Fruit fly (Drosophila melanogaster) whole organism, adult: ENCODE measurements around the gene Ppm1.

Source experiments
- CG11617 ChIP-seq: fragments of 200-800 bp; sonication (Bioruptor generic); optimal IDR thresholded peaks from 2 replicates; lab custom pipeline; 2017; ENCODE audit warnings: mild to moderate bottlenecking, missing biosample characterization, missing genetic modification reagents, missing genetic modification characterization
- CG12768 ChIP-seq: fragments of 200-800 bp; sonication (Bioruptor generic); optimal IDR thresholded peaks from 2 replicates; lab custom pipeline; 2017; ENCODE audit warnings: missing biosample characterization, missing genetic modification characterization, mild to moderate bottlenecking, moderate library complexity, missing genetic modification reagents
- CG14711 ChIP-seq: fragments of 200-800 bp; sonication (Bioruptor generic); optimal IDR thresholded peaks from 2 replicates; lab custom pipeline; 2018; ENCODE audit warnings: missing biosample characterization, mild to moderate bottlenecking, missing genetic modification characterization, moderate library complexity
- CG1620 ChIP-seq: fragments of 200-800 bp; sonication (Bioruptor generic); optimal IDR thresholded peaks from 2 replicates; lab custom pipeline; 2016; ENCODE audit warnings: missing biosample characterization, missing genetic modification characterization
- CG33017 ChIP-seq: fragments of 200-800 bp; sonication (Bioruptor generic); optimal IDR thresholded peaks from 2 replicates; lab custom pipeline; 2018; ENCODE audit warnings: missing biosample characterization, mild to moderate bottlenecking, missing genetic modification characterization, moderate library complexity
- CG5204 ChIP-seq: fragments of 200-800 bp; sonication (Bioruptor generic); optimal IDR thresholded peaks from 2 replicates; lab custom pipeline; 2016; ENCODE audit warnings: missing biosample characterization, missing genetic modification characterization
- CG7045 ChIP-seq: fragments of 200-800 bp; sonication (Bioruptor generic); optimal IDR thresholded peaks from 2 replicates; lab custom pipeline; 2017; ENCODE audit warnings: missing biosample characterization, mild to moderate bottlenecking, missing genetic modification characterization
- CG7101 ChIP-seq: fragments of 200-800 bp; sonication (Bioruptor generic); optimal IDR thresholded peaks from 2 replicates; lab custom pipeline; 2018; ENCODE audit warnings: missing biosample characterization, mild to moderate bottlenecking, missing genetic modification characterization, moderate library complexity
- Clk ChIP-seq: fragments of 200-800 bp; sonication (Bioruptor generic); optimal IDR thresholded peaks from 2 replicates; lab custom pipeline; 2017; ENCODE audit warnings: missing biosample characterization, missing genetic modification characterization
- Crg-1 ChIP-seq: fragments of 200-800 bp; sonication (Bioruptor generic); optimal IDR thresholded peaks from 2 replicates; lab custom pipeline; 2016; ENCODE audit warnings: missing biosample characterization, missing genetic modification characterization
- Hr96 ChIP-seq: fragments of 200-800 bp; sonication (Bioruptor generic); optimal IDR thresholded peaks from 2 replicates; lab custom pipeline; 2016; ENCODE audit warnings: missing biosample characterization, missing genetic modification characterization
- Mnt ChIP-seq: fragments of 200-800 bp; sonication (Bioruptor generic); optimal IDR thresholded peaks from 2 replicates; lab custom pipeline; 2016; ENCODE audit warnings: missing biosample characterization, mild to moderate bottlenecking, missing genetic modification characterization
- bab1 ChIP-seq: fragments of 200-800 bp; sonication (Bioruptor generic); optimal IDR thresholded peaks from 3 replicates; lab custom pipeline; 2019; ENCODE audit warnings: missing biosample characterization, mild to moderate bottlenecking, missing genetic modification characterization, moderate library complexity
- cic ChIP-seq: fragments of 200-800 bp; sonication (Bioruptor generic); optimal IDR thresholded peaks from 2 replicates; lab custom pipeline; 2017; ENCODE audit warnings: missing biosample characterization, mild to moderate bottlenecking, missing genetic modification characterization, moderate library complexity
- cnc ChIP-seq, 2 experiments: fragments of >200 bp; optimal IDR thresholded peaks; 2 replicates each; lab custom pipeline; 2017
- kay ChIP-seq: fragments of 200-800 bp; sonication (Bioruptor generic); peaks from one replicate; lab custom pipeline; 2016; ENCODE audit warnings: missing biosample characterization, missing genetic modification characterization, borderline replicate concordance
- ovo ChIP-seq: fragments of 200-800 bp; sonication (Bioruptor generic); optimal IDR thresholded peaks from 2 replicates; lab custom pipeline; 2016; ENCODE audit warnings: missing biosample characterization, missing genetic modification characterization
- pad ChIP-seq: fragments of 200-800 bp; sonication (Bioruptor generic); optimal IDR thresholded peaks from 3 replicates; lab custom pipeline; 2017; ENCODE audit warnings: missing biosample characterization, missing genetic modification characterization, mild to moderate bottlenecking, moderate library complexity, missing genetic modification reagents
- tj ChIP-seq: fragments of 200-800 bp; sonication (Bioruptor generic); optimal IDR thresholded peaks from 3 replicates; lab custom pipeline; 2017; ENCODE audit warnings: missing biosample characterization, mild to moderate bottlenecking, missing genetic modification characterization, moderate library complexity
- toe ChIP-seq: fragments of 200-800 bp; sonication (Bioruptor generic); optimal IDR thresholded peaks from 2 replicates; lab custom pipeline; 2016; ENCODE audit warnings: missing biosample characterization, missing genetic modification characterization

Gene Ppm1

DNA sequence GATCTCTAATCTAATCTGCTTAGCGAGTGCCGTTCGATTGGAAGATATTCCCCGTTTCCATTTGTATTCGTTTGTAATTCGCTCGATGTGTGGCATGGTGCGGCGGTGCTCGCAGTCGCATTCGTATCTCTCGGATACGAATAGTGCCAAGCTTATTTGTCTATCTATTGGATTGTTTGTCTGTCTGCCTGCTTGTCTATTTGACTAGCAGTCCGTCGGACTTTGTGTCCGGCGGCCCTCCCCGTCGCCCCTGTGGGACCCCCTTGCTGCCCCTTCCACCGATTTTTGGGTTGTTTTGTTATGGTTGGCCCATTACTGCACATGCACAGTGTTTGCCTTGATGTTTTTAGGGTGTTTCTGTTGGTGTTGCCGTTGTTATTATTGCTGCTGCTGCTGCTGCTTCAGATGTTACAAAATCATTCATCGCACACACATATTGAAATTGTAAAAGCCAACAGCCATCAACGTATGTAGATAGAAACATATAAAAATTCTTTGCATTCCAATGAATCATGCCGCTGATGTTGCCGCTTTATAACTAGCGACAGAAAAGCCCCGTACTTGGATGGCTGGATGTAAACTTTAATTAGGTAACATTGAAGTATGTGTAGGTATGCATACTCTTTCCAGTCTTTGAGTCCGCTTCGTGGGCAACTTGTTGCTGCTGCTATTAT lies 33.8 kb downstream of the Ppm1 start:
- no peak for TF ChIP-seq CG7045 (GFP tag; lab: Kevin White, UChicago)
- no peak for TF ChIP-seq Hr96 (GFP tag; lab: Kevin White, UChicago)
- TF ChIP-seq tj: no peak
- no peak for TF ChIP-seq CG12768

DNA sequence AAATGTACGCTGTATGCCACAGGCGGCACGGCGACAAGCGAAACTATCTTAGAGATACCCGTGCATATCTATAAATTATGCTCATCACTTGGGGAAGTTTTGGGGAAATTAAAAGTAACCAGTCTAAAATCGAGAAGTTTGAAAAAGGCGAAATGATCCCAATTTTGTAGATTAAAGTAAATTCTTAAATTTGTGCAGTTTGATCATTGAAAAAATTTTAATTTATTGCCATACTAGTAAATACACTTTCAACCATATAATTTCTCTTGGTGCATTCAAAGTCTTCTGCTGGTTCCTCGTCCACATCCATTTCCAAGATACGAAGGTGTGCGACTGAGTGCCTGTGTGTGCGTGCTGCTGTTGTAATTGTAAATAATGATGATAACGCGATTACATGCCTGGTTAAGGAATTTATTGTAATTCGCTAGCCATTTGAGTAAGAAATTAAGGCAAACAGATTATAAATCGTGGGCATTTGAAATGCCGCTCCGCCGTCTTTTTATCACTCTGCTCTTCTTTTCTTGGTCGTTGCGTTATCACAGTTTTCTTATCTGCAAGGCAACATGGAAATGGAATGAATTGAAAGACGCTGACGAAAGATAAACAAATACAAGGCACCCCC lies 34.4 kb downstream of the Ppm1 start:
- TF ChIP-seq kay (peak; percentile 16), bab1 (GFP tag; lab: Kevin White, UChicago) (no peak)

DNA sequence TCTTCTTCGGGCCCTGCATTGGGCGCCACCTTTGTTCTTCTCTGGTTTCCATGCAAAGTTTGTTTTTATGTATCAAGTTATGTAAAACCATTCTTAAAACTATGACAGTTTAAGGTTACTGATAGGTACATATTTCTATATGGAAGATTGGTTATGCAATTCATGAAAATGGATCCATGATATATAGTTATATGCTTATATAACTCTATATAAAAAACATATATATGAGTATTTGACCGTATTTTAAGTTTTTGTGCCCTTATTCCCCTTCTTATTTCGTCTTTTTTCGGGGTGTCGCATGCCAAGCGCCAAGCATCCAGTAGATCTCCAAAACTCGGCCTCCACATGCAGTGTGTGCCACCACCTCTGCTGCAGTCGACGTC lies 35.0 kb downstream of the Ppm1 start:
- TF ChIP-seq toe (GFP tag; lab: Kevin White, UChicago) (no peak), CG14711 (tag; lab: Kevin White, UChicago) (no peak), bab1 (GFP tag; lab: Kevin White, UChicago) (no peak), Clk (no peak), CG1620 (no peak), CG33017 (tag; lab: Kevin White, UChicago) (no peak), Crg-1 (GFP tag; lab: Kevin White, UChicago) (no peak), CG5204 (GFP tag; lab: Kevin White, UChicago) (no peak), CG7045 (GFP tag; lab: Kevin White, UChicago) (no peak), Hr96 (GFP tag; lab: Kevin White, UChicago) (no peak), kay (no peak), ovo (GFP tag; lab: Kevin White, UChicago) (no peak)

DNA sequence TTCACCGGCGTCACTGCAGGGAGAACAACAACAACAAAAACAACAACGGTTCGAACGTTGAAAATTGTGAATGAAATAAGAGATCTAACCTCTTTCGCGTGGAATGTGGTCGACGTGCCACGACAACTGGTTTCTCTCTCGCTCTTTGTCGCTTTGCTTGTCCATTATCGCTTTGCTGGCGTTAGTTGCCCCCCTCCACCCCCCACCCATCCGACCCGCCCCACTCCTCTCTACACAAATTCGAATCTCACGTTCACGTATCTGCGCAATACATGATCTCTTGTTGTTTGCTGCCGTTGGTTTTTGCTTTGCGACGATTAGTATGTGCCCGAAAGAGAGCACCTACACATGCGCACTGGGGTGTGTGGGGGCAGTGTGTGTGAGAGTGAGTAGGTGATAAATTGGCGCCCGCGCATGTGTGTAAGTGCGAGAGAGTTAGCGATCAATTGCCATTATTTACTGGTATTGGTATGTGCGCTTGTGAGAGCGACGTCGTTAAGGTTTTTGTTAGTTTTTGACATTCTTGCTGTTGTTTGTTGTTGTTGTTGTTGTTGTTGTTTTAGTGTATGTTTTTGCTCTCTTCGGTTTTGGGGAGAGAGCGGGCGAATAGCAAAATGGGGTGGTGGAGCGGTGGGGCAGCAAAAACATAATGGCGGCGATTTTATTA lies 35.5 kb downstream of the Ppm1 start:
- TF ChIP-seq Hr96 (GFP tag; lab: Kevin White, UChicago): no peak
- TF ChIP-seq toe (GFP tag; lab: Kevin White, UChicago): no peak
- TF ChIP-seq cic (GFP tag; lab: Kevin White, UChicago): peak; percentile 97
- TF ChIP-seq CG5204 (GFP tag; lab: Kevin White, UChicago): peak; percentile 16
- peak; percentile 46 for TF ChIP-seq Crg-1 (GFP tag; lab: Kevin White, UChicago)
- peak; percentile 94 for TF ChIP-seq tj
- TF ChIP-seq CG1620: no peak
- TF ChIP-seq pad: peak; percentile 56
- peak; percentile 33 for TF ChIP-seq CG7045 (GFP tag; lab: Kevin White, UChicago)
- peak; percentile 95 for TF ChIP-seq kay
- peak; percentile 21 for TF ChIP-seq ovo (GFP tag; lab: Kevin White, UChicago)
- peak; percentile 84 for TF ChIP-seq CG12768
- peak; percentile 61 for TF ChIP-seq Mnt
- peak; percentile 11 for TF ChIP-seq CG33017 (tag; lab: Kevin White, UChicago)
- TF ChIP-seq bab1 (GFP tag; lab: Kevin White, UChicago): peak; percentile 49
- TF ChIP-seq cnc (optimal IDR thresholded peaks at IDR 0.05; lab: Kevin White, UChicago): no peak
- peak; percentile 28 for TF ChIP-seq CG14711 (tag; lab: Kevin White, UChicago)
- TF ChIP-seq Clk: peak; percentile 92
- peak; percentile 47 for TF ChIP-seq CG11617 (GFP tag; lab: Kevin White, UChicago)
- TF ChIP-seq CG7101 (tag; lab: Kevin White, UChicago): peak; percentile 10

DNA sequence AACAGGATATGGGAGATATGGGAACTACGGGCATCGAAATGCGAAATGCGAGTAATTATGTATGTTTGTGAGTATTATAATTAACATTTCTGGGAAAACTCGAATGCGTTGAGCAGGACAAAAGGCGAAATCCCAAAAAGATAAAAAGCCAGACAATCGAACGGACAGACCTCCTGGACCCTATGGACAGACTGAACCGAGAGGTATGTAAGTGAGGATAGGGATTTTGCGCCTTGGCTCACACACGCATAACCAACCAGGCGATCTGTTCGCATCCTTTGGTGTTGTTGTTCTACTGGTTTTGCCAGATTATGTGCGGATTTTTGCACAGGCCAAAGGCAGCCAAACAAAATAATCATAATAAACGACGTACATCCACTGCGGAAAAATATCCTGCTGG lies 36.8 kb downstream of the Ppm1 start:
- TF ChIP-seq cnc (optimal IDR thresholded peaks at IDR 0.05; lab: Kevin White, UChicago): no peak
- no peak for TF ChIP-seq bab1 (GFP tag; lab: Kevin White, UChicago)
- TF ChIP-seq kay: peak; percentile 42

DNA sequence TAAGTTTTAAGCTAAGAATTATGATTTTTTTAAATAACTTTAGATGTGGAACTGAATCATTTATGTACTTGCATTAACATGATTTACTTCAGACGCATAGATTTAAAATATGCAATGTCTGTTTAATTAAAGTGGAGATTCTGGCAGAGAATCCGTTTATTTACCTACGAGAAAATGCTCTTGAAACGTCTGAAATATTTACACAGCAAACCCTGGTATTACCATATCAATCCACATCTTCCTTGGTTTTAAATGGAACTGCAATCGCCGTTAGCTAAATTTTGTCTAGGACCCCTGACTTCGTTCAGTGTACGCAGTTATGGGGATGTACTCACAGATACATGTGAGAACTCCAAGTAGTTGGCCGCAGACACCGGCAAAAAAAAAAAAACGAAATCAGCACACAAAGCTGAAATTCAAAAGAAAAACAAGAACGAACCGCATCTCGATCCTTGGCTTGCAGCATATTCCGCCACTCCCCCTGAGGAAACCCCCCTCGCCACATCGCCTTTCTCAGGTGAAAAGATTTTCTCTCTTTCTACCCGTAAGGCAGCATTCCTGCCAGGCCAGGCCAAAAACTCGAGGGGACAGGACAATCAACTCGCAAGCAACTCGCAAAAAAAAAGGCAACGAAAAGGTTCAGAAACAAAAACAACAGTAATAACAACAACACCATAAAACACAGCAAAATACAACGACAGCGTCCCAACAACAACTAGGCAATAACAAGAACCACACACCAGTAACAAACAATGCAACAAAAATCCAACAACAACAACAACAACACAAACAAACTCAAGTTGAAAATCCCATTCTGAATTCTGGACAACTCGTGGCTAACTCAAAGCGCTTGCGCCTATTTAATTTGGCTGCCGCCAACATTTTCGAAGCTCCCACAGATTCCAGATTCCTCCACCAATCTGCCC lies 37.5 kb downstream of the Ppm1 start:
- TF ChIP-seq Hr96 (GFP tag; lab: Kevin White, UChicago) (no peak), ovo (GFP tag; lab: Kevin White, UChicago) (no peak), toe (GFP tag; lab: Kevin White, UChicago) (no peak), CG11617 (GFP tag; lab: Kevin White, UChicago) (no peak), CG1620 (no peak), CG7045 (GFP tag; lab: Kevin White, UChicago) (no peak), cic (GFP tag; lab: Kevin White, UChicago) (no peak), pad (no peak), Clk (no peak), tj (no peak), CG14711 (tag; lab: Kevin White, UChicago) (no peak), Crg-1 (GFP tag; lab: Kevin White, UChicago) (no peak), CG5204 (GFP tag; lab: Kevin White, UChicago) (no peak)
